Fruit fly (Drosophila melanogaster) whole organism, wandering third instar larva: ENCODE data around the gene CG13949.

Experiments used
- CG32264 ChIP-seq: fragments of 200-800 bp; sonication (Bioruptor generic); optimal IDR thresholded peaks from 2 replicates; lab custom pipeline; 2016; ENCODE audit warnings: missing biosample characterization, missing genetic modification characterization
- CG9705 ChIP-seq: fragments of 200-800 bp; sonication (Bioruptor generic); optimal IDR thresholded peaks from 2 replicates; lab custom pipeline; 2018; ENCODE audit warnings: missing biosample characterization, mild to moderate bottlenecking, missing genetic modification characterization
- Dfd ChIP-seq: fragments of >200 bp; optimal IDR thresholded peaks from 2 replicates; lab custom pipeline; 2017; ENCODE audit warnings: missing biosample characterization, missing genetic modification characterization
- Dif ChIP-seq: fragments of 200-275, 200-300 bp; sonication (Bioruptor generic); optimal IDR thresholded peaks from 2 replicates; lab custom pipeline; 2018; ENCODE audit warnings: missing biosample characterization, missing genetic modification characterization; ENCODE audit not compliant: partially characterized antibody
- GATAd ChIP-seq: sonication (Bioruptor generic); optimal IDR thresholded peaks from 2 replicates; lab custom pipeline; 2016; ENCODE audit warnings: missing biosample characterization, missing genetic modification characterization
- HLH106 ChIP-seq: fragments of 200-800 bp; optimal IDR thresholded peaks from 3 replicates; lab custom pipeline; 2019; ENCODE audit warnings: missing biosample characterization, mild to moderate bottlenecking, missing genetic modification characterization, moderate library complexity
- Hnf4 ChIP-seq: fragments of 200-800 bp; sonication (Bioruptor generic); optimal IDR thresholded peaks from 2 replicates; lab custom pipeline; 2016; ENCODE audit warnings: missing biosample characterization, mild to moderate bottlenecking, missing genetic modification characterization
- Hr78 ChIP-seq: fragments of >200 bp; optimal IDR thresholded peaks from 2 replicates; lab custom pipeline; 2017; ENCODE audit warnings: missing biosample characterization, missing genetic modification characterization
- Hr83 ChIP-seq: fragments of 200-300 bp; sonication (Bioruptor generic); optimal IDR thresholded peaks from 2 replicates; lab custom pipeline; 2016; ENCODE audit warnings: missing biosample characterization, mild to moderate bottlenecking, missing genetic modification characterization, moderate library complexity; ENCODE audit not compliant: poor library complexity, severe bottlenecking
- Jra ChIP-seq: sonication (Bioruptor generic); optimal IDR thresholded peaks from 2 replicates; lab custom pipeline; 2016; ENCODE audit warnings: missing biosample characterization, missing genetic modification characterization
- Mio ChIP-seq: sonication (Bioruptor generic); optimal IDR thresholded peaks from 2 replicates; lab custom pipeline; 2016; ENCODE audit warnings: missing biosample characterization, missing genetic modification characterization
- Myc ChIP-seq: fragments of >200 bp; optimal IDR thresholded peaks from 2 replicates; lab custom pipeline; 2017
- OdsH ChIP-seq: fragments of 200-800 bp; sonication (Bioruptor generic); optimal IDR thresholded peaks from 2 replicates; lab custom pipeline; 2016; ENCODE audit warnings: missing biosample characterization, mild to moderate bottlenecking, missing genetic modification characterization
- Rel ChIP-seq, 2 experiments: fragments of 200-800 bp; sonication (Bioruptor generic) in 1 of 2; optimal IDR thresholded peaks; 2 replicates in 1 of 2; 3 replicates in 1 of 2; lab custom pipeline; 2016 to 2019; ENCODE audit warnings: mild to moderate bottlenecking in 2 of 2, missing biosample characterization in 2 of 2, missing genetic modification characterization in 2 of 2, moderate library complexity in 1 of 2
- Sp1 ChIP-seq: fragments of 200-800 bp; sonication (Bioruptor generic); optimal IDR thresholded peaks from 3 replicates; lab custom pipeline; 2019; ENCODE audit warnings: missing biosample characterization, mild to moderate bottlenecking, missing genetic modification characterization, moderate library complexity
- br ChIP-seq: fragments of 200-800 bp; sonication (Bioruptor generic); optimal IDR thresholded peaks from 2 replicates; lab custom pipeline; 2016; ENCODE audit warnings: missing biosample characterization, missing genetic modification characterization
- dmrt93B ChIP-seq: fragments of 200-800 bp; sonication (Bioruptor generic); optimal IDR thresholded peaks from 2 replicates; lab custom pipeline; 2018; ENCODE audit warnings: missing biosample characterization, mild to moderate bottlenecking, missing genetic modification characterization
- dsf ChIP-seq: sonication (Bioruptor generic); optimal IDR thresholded peaks from 2 replicates; lab custom pipeline; 2016; ENCODE audit warnings: missing biosample characterization, missing genetic modification characterization, borderline replicate concordance
- ey ChIP-seq: fragments of 200-800 bp; sonication (Bioruptor generic); optimal IDR thresholded peaks from 2 replicates; lab custom pipeline; 2016; ENCODE audit warnings: missing biosample characterization, missing genetic modification characterization
- foxo ChIP-seq, 2 experiments: fragments of 200-800 bp; sonication (Bioruptor generic); optimal IDR thresholded peaks; 2 replicates in 1 of 2; 3 replicates in 1 of 2; lab custom pipeline; 2016 to 2017; ENCODE audit warnings: missing biosample characterization in 2 of 2, missing genetic modification characterization in 2 of 2
- fru ChIP-seq: fragments of 200-800 bp; sonication (Bioruptor generic); optimal IDR thresholded peaks from 3 replicates; lab custom pipeline; 2016; ENCODE audit warnings: missing biosample characterization, mild to moderate bottlenecking, missing genetic modification characterization
- h ChIP-seq: fragments of 200-800 bp; sonication (Bioruptor generic); optimal IDR thresholded peaks from 3 replicates; lab custom pipeline; 2016; ENCODE audit warnings: missing biosample characterization, mild to moderate bottlenecking, missing genetic modification characterization
- jim ChIP-seq: fragments of 175-275, 200-325 bp; sonication (Bioruptor generic); optimal IDR thresholded peaks from 2 replicates; lab custom pipeline; 2016; ENCODE audit warnings: missing biosample characterization, mild to moderate bottlenecking, missing genetic modification characterization
- lola ChIP-seq: fragments of >200 bp; optimal IDR thresholded peaks from 2 replicates; lab custom pipeline; 2017; ENCODE audit warnings: missing biosample characterization, missing genetic modification characterization
- pan ChIP-seq: fragments of >200 bp; optimal IDR thresholded peaks from 2 replicates; lab custom pipeline; 2017
- psq ChIP-seq: fragments of 200-800 bp; sonication (Bioruptor generic); optimal IDR thresholded peaks from 3 replicates; lab custom pipeline; 2017; ENCODE audit warnings: missing biosample characterization, mild to moderate bottlenecking, missing genetic modification characterization, moderate library complexity
- rgr ChIP-seq: fragments of 200-800 bp; sonication (Bioruptor generic); optimal IDR thresholded peaks from 3 replicates; lab custom pipeline; 2016; ENCODE audit warnings: missing biosample characterization, mild to moderate bottlenecking, missing genetic modification characterization
- sage ChIP-seq: fragments of 200-800 bp; sonication (Bioruptor generic); optimal IDR thresholded peaks from 2 replicates; lab custom pipeline; 2016; ENCODE audit warnings: missing biosample characterization, mild to moderate bottlenecking, missing genetic modification characterization
- sv ChIP-seq: fragments of 200-800 bp; sonication (Bioruptor generic); optimal IDR thresholded peaks from 3 replicates; lab custom pipeline; 2016; ENCODE audit warnings: missing biosample characterization, missing genetic modification characterization
- woc ChIP-seq: sonication (Bioruptor generic); optimal IDR thresholded peaks from 2 replicates; lab custom pipeline; 2016; ENCODE audit warnings: missing biosample characterization, mild to moderate bottlenecking, missing genetic modification characterization

Gene CG13949

dm6 chr2L:847988-848622 lies 7.0 kb upstream of the CG13949 start:
- TF ChIP-seq foxo (GFP tag; optimal IDR thresholded peaks at IDR 0.05; lab: Kevin White, UChicago), result peak; percentile 30 to 92
- peak; percentile 83 for TF ChIP-seq Jra (GFP tag; lab: Kevin White, UChicago)
- TF ChIP-seq lola, result no peak
- TF ChIP-seq h, result peak; percentile 86
- TF ChIP-seq sv (GFP tag; lab: Kevin White, UChicago), result no peak
- TF ChIP-seq ey (GFP tag; lab: Kevin White, UChicago), result peak; percentile 85
- peak; percentile 89 for TF ChIP-seq Hr83
- TF ChIP-seq CG9705 (GFP tag; lab: Kevin White, UChicago), result peak; percentile 76
- TF ChIP-seq Myc (lab: Kevin White, UChicago), result no peak
- no peak for TF ChIP-seq pan (lab: Kevin White, UChicago)
- peak; percentile 89 for TF ChIP-seq fru (GFP tag; lab: Kevin White, UChicago)
- peak; percentile 67 for TF ChIP-seq CG32264 (GFP tag; lab: Kevin White, UChicago)
- TF ChIP-seq OdsH (GFP tag; lab: Kevin White, UChicago), result peak; percentile 83
- TF ChIP-seq psq (GFP tag; lab: Kevin White, UChicago), result peak; percentile 81
- peak; percentile 89 for TF ChIP-seq br
- TF ChIP-seq dsf (GFP tag; lab: Kevin White, UChicago), result no peak
- peak; percentile 82 for TF ChIP-seq rgr (GFP tag; lab: Kevin White, UChicago)
- peak; percentile 13 for TF ChIP-seq Mio (GFP tag; lab: Kevin White, UChicago)
- peak; percentile 61 for TF ChIP-seq dmrt93B (GFP tag; lab: Kevin White, UChicago)
- peak; percentile 21 for TF ChIP-seq Dif (GFP tag; lab: Kevin White, UChicago)
- peak; percentile 32 for TF ChIP-seq sage (GFP tag; lab: Kevin White, UChicago)
- TF ChIP-seq Sp1 (GFP tag; lab: Kevin White, UChicago), result peak; percentile 83
- TF ChIP-seq woc (GFP tag; lab: Kevin White, UChicago), result peak; percentile 91
- peak; percentile 64 for TF ChIP-seq Rel (GFP tag; optimal IDR thresholded peaks at IDR 0.05; lab: Kevin White, UChicago)
- peak; percentile 48 for TF ChIP-seq Rel (tag; optimal IDR thresholded peaks at IDR 0.05; lab: Kevin White, UChicago)
- peak; percentile 90 for TF ChIP-seq Hnf4 (GFP tag; lab: Kevin White, UChicago)
- TF ChIP-seq GATAd, result no peak
- peak; percentile 86 for TF ChIP-seq HLH106

- TF ChIP-seq pan (lab: Kevin White, UChicago), result no peak
- TF ChIP-seq Rel (GFP tag; optimal IDR thresholded peaks at IDR 0.05; lab: Kevin White, UChicago), result no peak
- TF ChIP-seq Rel (tag; optimal IDR thresholded peaks at IDR 0.05; lab: Kevin White, UChicago), result peak; percentile 53
- no peak for TF ChIP-seq psq (GFP tag; lab: Kevin White, UChicago)
- TF ChIP-seq GATAd, result no peak
- TF ChIP-seq Hr83, result no peak
- no peak for TF ChIP-seq br
- TF ChIP-seq Dfd (GFP tag; lab: Kevin White, UChicago), result no peak
- TF ChIP-seq lola, result no peak
- TF ChIP-seq, all 38 proteins: peak for 1
Observed at dm6 chr2L:849138-849744, 5.9 kb upstream of the CG13949 start.

dm6 chr2L:849787-850512 lies 5.2 kb upstream of the CG13949 start:
- TF ChIP-seq Dfd (GFP tag; lab: Kevin White, UChicago) (peak; percentile 96), Hnf4 (GFP tag; lab: Kevin White, UChicago) (no peak)

- TF ChIP-seq Hnf4 (GFP tag; lab: Kevin White, UChicago) (peak; percentile 41), jim (peak; percentile 61), rgr (GFP tag; lab: Kevin White, UChicago) (peak; percentile 20), OdsH (GFP tag; lab: Kevin White, UChicago) (no peak), sv (GFP tag; lab: Kevin White, UChicago) (no peak), Sp1 (GFP tag; lab: Kevin White, UChicago) (peak; percentile 68), psq (GFP tag; lab: Kevin White, UChicago) (peak; percentile 75), Jra (GFP tag; lab: Kevin White, UChicago) (peak; percentile 36), Hr83 (peak; percentile 55), Dif (GFP tag; lab: Kevin White, UChicago) (peak; percentile 17), lola (no peak), foxo (GFP tag; optimal IDR thresholded peaks at IDR 0.05; lab: Kevin White, UChicago) (peak in 1 of 2 experiments; percentile 14), br (peak; percentile 55), fru (GFP tag; lab: Kevin White, UChicago) (peak; percentile 8), HLH106 (no peak), Hr78 (GFP tag; lab: Kevin White, UChicago) (no peak), h (peak; percentile 46), CG32264 (GFP tag; lab: Kevin White, UChicago) (no peak), dsf (GFP tag; lab: Kevin White, UChicago) (peak; percentile 1), Myc (lab: Kevin White, UChicago) (peak; percentile 5), Rel (GFP tag; optimal IDR thresholded peaks at IDR 0.05; lab: Kevin White, UChicago) (no peak), Rel (tag; optimal IDR thresholded peaks at IDR 0.05; lab: Kevin White, UChicago) (peak; percentile 26)
Observed at dm6 chr2L:850727-851257, 4.3 kb upstream of the CG13949 start, which contains the start of gene drongo. drongo (minus strand) TSS chr2L:851071.
